Worm (Caenorhabditis elegans) whole organism, late embryonic: ENCODE data around the gene F18A1.7.

Experiments
- C08G9.2 ChIP-seq: sonication (generic microtip); optimal IDR thresholded peaks from 2 replicates; lab custom pipeline; 2016; ENCODE audit warnings: mild to moderate bottlenecking, missing genetic modification characterization, moderate library complexity, missing compliant biosample characterization
- K09A11.1 ChIP-seq: sonication (generic microtip); optimal IDR thresholded peaks from 2 replicates; lab custom pipeline; 2017; ENCODE audit warnings: antibody characterized with exemption, mild to moderate bottlenecking, missing genetic modification characterization, missing compliant biosample characterization; ENCODE audit not compliant: insufficient read depth
- T23F11.4 ChIP-seq: fragments of 200-800 bp; sonication (Bioruptor generic); optimal IDR thresholded peaks from 2 replicates; lab custom pipeline; 2018; ENCODE audit warnings: mild to moderate bottlenecking, missing genetic modification characterization, missing compliant biosample characterization
- Y22D7AL.16 ChIP-seq: sonication (generic microtip); optimal IDR thresholded peaks from 2 replicates; lab custom pipeline; 2016; ENCODE audit warnings: missing genetic modification characterization, missing compliant biosample characterization
- ceh-18 ChIP-seq: sonication (generic microtip); optimal IDR thresholded peaks from 2 replicates; lab custom pipeline; 2016; ENCODE audit warnings: missing genetic modification characterization, missing compliant biosample characterization
- ceh-19 ChIP-seq: fragments of 200-800 bp; sonication (Bioruptor generic); optimal IDR thresholded peaks from 2 replicates; lab custom pipeline; 2018; ENCODE audit warnings: mild to moderate bottlenecking, missing genetic modification characterization, missing compliant biosample characterization
- ceh-31 ChIP-seq: sonication (generic microtip); optimal IDR thresholded peaks from 2 replicates; lab custom pipeline; 2016; ENCODE audit warnings: missing genetic modification characterization, missing compliant biosample characterization
- ceh-34 ChIP-seq: sonication (generic microtip); optimal IDR thresholded peaks from 2 replicates; lab custom pipeline; 2016; ENCODE audit warnings: mild to moderate bottlenecking, missing genetic modification characterization, missing compliant biosample characterization
- ceh-45 ChIP-seq: fragments of 200-800 bp; sonication (Bioruptor generic); IDR thresholded peaks from 2 replicates; pipeline ENCODE4 v1.3.6; 2022; ENCODE audit warnings: missing genetic modification reagents, missing genetic modification characterization, missing compliant biosample characterization
- ceh-6 ChIP-seq: fragments of 200-800 bp; sonication (Bioruptor generic); optimal IDR thresholded peaks from 2 replicates; lab custom pipeline; 2018; ENCODE audit warnings: mild to moderate bottlenecking, missing genetic modification characterization, missing compliant biosample characterization
- ceh-9 ChIP-seq: sonication (generic microtip); optimal IDR thresholded peaks from 2 replicates; lab custom pipeline; 2016; ENCODE audit warnings: mild to moderate bottlenecking, missing genetic modification characterization, inconsistent platforms, missing compliant biosample characterization
- dmd-4 ChIP-seq: sonication (generic microtip); optimal IDR thresholded peaks from 2 replicates; lab custom pipeline; 2016; ENCODE audit warnings: borderline replicate concordance, missing genetic modification characterization, missing compliant biosample characterization
- elt-2 ChIP-seq: sonication (generic microtip); optimal IDR thresholded peaks from 2 replicates; lab custom pipeline; 2016; ENCODE audit warnings: missing genetic modification reagents, missing genetic modification characterization, missing compliant biosample characterization
- elt-4 ChIP-seq: sonication (generic microtip); optimal IDR thresholded peaks from 2 replicates; lab custom pipeline; 2016; ENCODE audit warnings: missing genetic modification characterization, missing compliant biosample characterization
- ets-4 ChIP-seq: sonication (generic microtip); optimal IDR thresholded peaks from 2 replicates; lab custom pipeline; 2016; ENCODE audit warnings: missing genetic modification characterization, missing compliant biosample characterization
- eyg-1 ChIP-seq: sonication (generic microtip); optimal IDR thresholded peaks from 2 replicates; lab custom pipeline; 2016; ENCODE audit warnings: missing genotype, missing genetic modification characterization, missing compliant biosample characterization
- fkh-10 ChIP-seq: fragments of 150-350 bp; optimal IDR thresholded peaks from 2 replicates; lab custom pipeline; 2014; ENCODE audit warnings: missing biosample characterization, missing genetic modification reagents, missing genetic modification characterization
- fkh-6 ChIP-seq: sonication (generic microtip); optimal IDR thresholded peaks from 2 replicates; lab custom pipeline; 2016; ENCODE audit warnings: missing genetic modification characterization, missing compliant biosample characterization
- hlh-30 ChIP-seq: sonication (generic microtip); optimal IDR thresholded peaks from 2 replicates; lab custom pipeline; 2017; ENCODE audit warnings: antibody characterized with exemption, missing genetic modification characterization, missing compliant biosample characterization; ENCODE audit not compliant: insufficient read depth
- hlh-6 ChIP-seq: sonication (generic microtip); optimal IDR thresholded peaks from 2 replicates; lab custom pipeline; 2016; ENCODE audit warnings: missing genotype, missing genetic modification characterization, missing compliant biosample characterization
- lim-6 ChIP-seq: sonication (generic microtip); optimal IDR thresholded peaks from 2 replicates; lab custom pipeline; 2016; ENCODE audit warnings: missing genetic modification characterization, missing compliant biosample characterization
- madf-2 ChIP-seq: sonication (generic microtip); optimal IDR thresholded peaks from 2 replicates; lab custom pipeline; 2017; ENCODE audit warnings: missing genetic modification characterization, missing compliant biosample characterization
- mec-3 ChIP-seq: sonication (generic microtip); optimal IDR thresholded peaks from 2 replicates; lab custom pipeline; 2016; ENCODE audit warnings: borderline replicate concordance, missing genetic modification characterization, missing compliant biosample characterization
- nhr-11 ChIP-seq: fragments of 150-350 bp; optimal IDR thresholded peaks from 2 replicates; lab custom pipeline; 2014; ENCODE audit warnings: missing biosample characterization, missing genetic modification characterization
- pag-3 ChIP-seq: sonication (generic microtip); optimal IDR thresholded peaks from 2 replicates; lab custom pipeline; 2016; ENCODE audit warnings: missing compliant biosample characterization, missing genetic modification characterization, borderline replicate concordance
- pat-9 ChIP-seq: fragments of 200-800 bp; sonication (Bioruptor generic); optimal IDR thresholded peaks from 2 replicates; lab custom pipeline; 2018; ENCODE audit warnings: mild to moderate bottlenecking, missing genetic modification characterization, moderate library complexity, missing compliant biosample characterization
- pha-2 ChIP-seq: sonication (generic microtip); optimal IDR thresholded peaks from 2 replicates; lab custom pipeline; 2017; ENCODE audit warnings: mild to moderate bottlenecking, missing genetic modification characterization, missing compliant biosample characterization
- pha-4 ChIP-seq: fragments of 150-350 bp; optimal IDR thresholded peaks from 2 replicates; lab custom pipeline; 2018; ENCODE audit warnings: missing biosample characterization, missing genetic modification reagents, missing genetic modification characterization
- ref-2 ChIP-seq: sonication (generic microtip); optimal IDR thresholded peaks from 2 replicates; lab custom pipeline; 2016; ENCODE audit warnings: missing genetic modification characterization, missing compliant biosample characterization
- rnt-1 ChIP-seq: sonication (generic microtip); optimal IDR thresholded peaks from 2 replicates; lab custom pipeline; 2016; ENCODE audit warnings: missing genetic modification characterization, missing compliant biosample characterization
- sdc-2 ChIP-seq: sonication (generic microtip); optimal IDR thresholded peaks from 2 replicates; lab custom pipeline; 2016; ENCODE audit warnings: missing genotype, missing genetic modification characterization, missing compliant biosample characterization
- sox-2 ChIP-seq: fragments of 200-800 bp; sonication (Bioruptor generic); IDR thresholded peaks from 2 replicates; pipeline ENCODE4 v1.3.6; 2022; ENCODE audit warnings: missing genetic modification reagents, missing genetic modification characterization, missing compliant biosample characterization
- sox-4 ChIP-seq: sonication (generic microtip); optimal IDR thresholded peaks from 2 replicates; lab custom pipeline; 2017; ENCODE audit warnings: mild to moderate bottlenecking, missing genetic modification characterization, inconsistent platforms, missing compliant biosample characterization
- syd-9 ChIP-seq: sonication (generic microtip); optimal IDR thresholded peaks from 2 replicates; lab custom pipeline; 2016; ENCODE audit warnings: mild to moderate bottlenecking, missing genetic modification characterization, moderate library complexity, missing compliant biosample characterization
- tbx-2 ChIP-seq: sonication (generic microtip); optimal IDR thresholded peaks from 2 replicates; lab custom pipeline; 2016; ENCODE audit warnings: missing genetic modification characterization, missing compliant biosample characterization
- tbx-7 ChIP-seq: sonication (generic microtip); optimal IDR thresholded peaks from 2 replicates; lab custom pipeline; 2016; ENCODE audit warnings: missing genotype, missing genetic modification characterization, missing compliant biosample characterization
- unc-42 ChIP-seq: sonication (generic microtip); optimal IDR thresholded peaks from 2 replicates; lab custom pipeline; 2016; ENCODE audit warnings: missing genotype, missing genetic modification characterization, missing compliant biosample characterization
- unc-55 ChIP-seq: sonication (generic microtip); optimal IDR thresholded peaks from 2 replicates; lab custom pipeline; 2017; ENCODE audit warnings: missing biosample characterization, missing genetic modification reagents, missing genetic modification characterization

The F18A1.7 gene

DNA sequence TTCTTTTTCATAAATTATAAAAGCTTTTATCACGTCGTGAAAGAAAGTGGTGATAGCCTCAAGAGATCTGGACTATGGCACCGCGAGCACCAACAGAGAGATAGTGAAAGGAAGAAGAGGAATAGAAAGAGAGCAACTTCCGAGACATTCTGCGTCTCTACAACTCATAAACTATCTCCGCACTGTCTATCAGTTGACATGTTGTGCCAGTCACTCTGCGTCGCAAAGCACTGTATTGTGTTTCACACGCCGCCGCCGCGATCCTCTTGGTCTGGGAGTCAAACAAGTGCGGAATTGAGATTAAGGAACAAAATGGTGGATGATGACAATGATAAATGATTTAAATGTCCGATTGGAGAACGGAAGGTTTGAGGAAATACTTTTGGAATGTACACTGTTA is 40.1 kb downstream of the F18A1.7 start:
- no peak for TF ChIP-seq mec-3 (tag; lab: Kevin White, UChicago)
- TF ChIP-seq ets-4 (tag; lab: Kevin White, UChicago) = no peak
- TF ChIP-seq ceh-45 (GFP tag; lab: Robert Waterston, UW) = no peak
- TF ChIP-seq eyg-1 (tag; lab: Kevin White, UChicago) = no peak
- TF ChIP-seq ceh-31 (tag; lab: Kevin White, UChicago) = no peak
- TF ChIP-seq dmd-4 = no peak
- no peak for TF ChIP-seq K09A11.1 (tag; lab: Kevin White, UChicago)
- TF ChIP-seq rnt-1 = no peak
- TF ChIP-seq sox-2 (GFP tag; lab: Robert Waterston, UW) = no peak
- no peak for TF ChIP-seq elt-4 (tag; lab: Kevin White, UChicago)
- TF ChIP-seq pat-9 (tag; lab: Kevin White, UChicago) = no peak
- TF ChIP-seq ceh-6 (GFP tag; lab: Kevin White, UChicago) = no peak
- no peak for TF ChIP-seq Y22D7AL.16 (tag; lab: Kevin White, UChicago)
- TF ChIP-seq lim-6 (tag; lab: Kevin White, UChicago) = no peak
- TF ChIP-seq ceh-34 (tag; lab: Kevin White, UChicago) = peak; percentile 45
- TF ChIP-seq nhr-11 (tag; lab: Kevin White, UChicago) = no peak
- no peak for TF ChIP-seq T23F11.4 (GFP tag; lab: Kevin White, UChicago)
- no peak for TF ChIP-seq tbx-2 (tag; lab: Kevin White, UChicago)
- TF ChIP-seq unc-42 = no peak
- no peak for TF ChIP-seq ceh-19 (GFP tag; lab: Kevin White, UChicago)
- TF ChIP-seq hlh-30 = no peak
- no peak for TF ChIP-seq pag-3 (tag; lab: Kevin White, UChicago)
- TF ChIP-seq pha-4 = no peak
- TF ChIP-seq ceh-18 (tag; lab: Kevin White, UChicago) = no peak
- peak; percentile 54 for TF ChIP-seq unc-55 (GFP tag; lab: Kevin White, UChicago)
- TF ChIP-seq elt-2 (tag; lab: Kevin White, UChicago) = peak; percentile 14
- no peak for TF ChIP-seq sox-4 (tag; lab: Kevin White, UChicago)
- TF ChIP-seq fkh-10 (GFP tag; lab: Kevin White, UChicago) = no peak
- peak; percentile 10 for TF ChIP-seq pha-2 (tag; lab: Kevin White, UChicago)
- no peak for TF ChIP-seq C08G9.2 (tag; lab: Kevin White, UChicago)

DNA sequence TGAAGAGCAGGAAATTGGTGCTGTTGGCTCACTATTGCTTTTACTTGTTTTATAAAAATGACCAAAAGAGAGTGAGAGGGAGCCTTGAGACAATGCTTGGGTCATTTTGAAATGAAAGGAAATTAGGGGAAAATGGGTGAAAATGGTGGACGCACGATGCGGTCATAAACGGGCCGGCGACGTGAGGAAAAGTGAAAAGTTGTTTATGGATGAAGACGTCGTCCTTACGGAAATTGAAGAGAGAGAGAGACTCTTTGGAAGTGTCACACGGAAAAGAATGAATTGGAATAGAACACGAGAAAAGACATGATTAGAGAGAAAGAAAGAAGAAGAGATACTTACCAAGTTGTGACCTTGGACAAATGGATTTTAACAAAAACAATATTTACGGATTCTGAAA is 42.0 kb downstream of the F18A1.7 start:
- TF ChIP-seq tbx-7 (tag; lab: Kevin White, UChicago) = no peak
- TF ChIP-seq syd-9 (tag; lab: Kevin White, UChicago) = no peak
- peak; percentile 14 for TF ChIP-seq unc-42
- peak; percentile 32 for TF ChIP-seq ceh-31 (tag; lab: Kevin White, UChicago)
- TF ChIP-seq ref-2 (tag; lab: Kevin White, UChicago) = peak; percentile 5
- TF ChIP-seq ceh-18 (tag; lab: Kevin White, UChicago) = no peak
- TF ChIP-seq sdc-2 (tag; lab: Kevin White, UChicago) = no peak

ce11 chrII:7620413-7620812 is 43.1 kb downstream of the F18A1.7 start, which contains the start of gene R07G3.8:
TSS of gene R07G3.8 (minus strand) at chrII:7620513.
- TF ChIP-seq tbx-7 (tag; lab: Kevin White, UChicago) (no peak), fkh-6 (no peak), ceh-9 (no peak), lim-6 (tag; lab: Kevin White, UChicago) (no peak), eyg-1 (tag; lab: Kevin White, UChicago) (no peak)

ce11 chrII:7618212-7618611 is 45.3 kb downstream of the F18A1.7 start:
- no peak for TF ChIP-seq tbx-2 (tag; lab: Kevin White, UChicago)
- TF ChIP-seq sox-4 (tag; lab: Kevin White, UChicago) = no peak
- TF ChIP-seq hlh-6 (tag; lab: Kevin White, UChicago) = no peak
- TF ChIP-seq pha-2 (tag; lab: Kevin White, UChicago) = no peak
- no peak for TF ChIP-seq unc-42
- TF ChIP-seq ets-4 (tag; lab: Kevin White, UChicago) = no peak
- no peak for TF ChIP-seq madf-2 (tag; lab: Kevin White, UChicago)
- TF ChIP-seq sox-2 (GFP tag; lab: Robert Waterston, UW) = no peak
- TF ChIP-seq Y22D7AL.16 (tag; lab: Kevin White, UChicago) = no peak
- no peak for TF ChIP-seq hlh-30
- TF ChIP-seq pat-9 (tag; lab: Kevin White, UChicago) = no peak
- TF ChIP-seq pag-3 (tag; lab: Kevin White, UChicago) = no peak
